Worm (Caenorhabditis elegans) whole organism, midembryonic: ENCODE data around the gene cfp-1.

Source experiments
- ref-1 ChIP-seq: fragments of 200-800 bp; sonication (Bioruptor generic); conservative IDR thresholded peaks from 2 replicates; pipeline ENCODE4 v1.3.6; 2022; ENCODE audit warnings: missing genetic modification reagents, missing genetic modification characterization, missing compliant biosample characterization
- ztf-23 ChIP-seq: fragments of 200-800 bp; sonication (Bioruptor generic); IDR thresholded peaks from 2 replicates; pipeline ENCODE4 v1.3.6; 2022; ENCODE audit warnings: missing genetic modification reagents, missing genetic modification characterization, missing compliant biosample characterization
- ztf-29 ChIP-seq: fragments of 200-800 bp; sonication (Bioruptor generic); IDR thresholded peaks from 2 replicates; pipeline ENCODE4 v1.3.6; 2022; ENCODE audit warnings: missing genetic modification reagents, missing genetic modification characterization, missing compliant biosample characterization

ce11 chrIV:14113621-14114020 lies 36.4 kb downstream of the cfp-1 start:
- TF ChIP-seq ztf-29 (no peak), ref-1 (GFP tag; lab: Robert Waterston, UW) (no peak), ztf-23 (no peak)
